Worm (Caenorhabditis elegans): ENCODE results near the gene glr-8.

DNA sequence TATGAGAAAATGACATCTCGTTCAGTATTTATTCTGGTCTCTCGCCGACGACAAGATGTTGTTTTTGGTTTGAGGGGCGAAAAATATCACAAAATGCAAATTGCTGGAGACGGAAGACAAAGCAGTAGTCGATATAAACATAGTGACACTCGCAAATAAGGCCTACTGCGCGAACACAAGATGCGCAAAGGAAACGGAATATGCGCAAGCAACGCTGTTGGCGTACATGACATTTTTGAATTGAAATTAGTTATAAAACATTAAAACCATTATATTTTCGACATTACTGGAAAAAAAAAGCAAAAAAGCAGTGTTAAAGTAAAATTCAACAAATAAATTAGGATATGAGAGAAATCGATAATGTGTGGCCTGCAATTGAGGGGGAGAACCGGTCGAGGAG, 772 bp upstream of the glr-8 start, which contains the start of gene cdf-1:
- TF ChIP-seq mdl-1 (tag; optimal IDR thresholded peaks at IDR 0.05) = no peak
- TF ChIP-seq aly-2 (tag; optimal IDR thresholded peaks at IDR 0.05) = no peak
- no peak for TF ChIP-seq snpc-4 (tag; optimal IDR thresholded peaks at IDR 0.05)
- TF ChIP-seq nhr-25 (tag; optimal IDR thresholded peaks at IDR 0.05) = no peak
- TF ChIP-seq nhr-237 (tag; optimal IDR thresholded peaks at IDR 0.05) = no peak
- no peak for TF ChIP-seq elt-3 (tag; optimal IDR thresholded peaks at IDR 0.05)
- no peak for TF ChIP-seq ama-1 (optimal IDR thresholded peaks at IDR 0.05)
- TF ChIP-seq zag-1 (tag; optimal IDR thresholded peaks at IDR 0.05) = no peak
- no peak for TF ChIP-seq ztf-11 (tag; optimal IDR thresholded peaks at IDR 0.05)
- no peak for TF ChIP-seq pha-4 (tag; optimal IDR thresholded peaks at IDR 0.05)
- TF ChIP-seq ztf-4 (tag; optimal IDR thresholded peaks at IDR 0.05) = no peak
- no peak for TF ChIP-seq unc-62 (GFP tag; optimal IDR thresholded peaks at IDR 0.05)
- TF ChIP-seq nhr-77 (tag; optimal IDR thresholded peaks at IDR 0.05) = no peak

Data from whole organism, L3 larva.